Worm (Caenorhabditis elegans): Measurements from ENCODE around the gene mans-2.
A peak's percentile ranks its signal among the peaks of the same experiment; 100 is the strongest.
"Not testable (repeated sequence)": the region's sequence is repeated elsewhere in the genome, so short reads cannot be mapped to it uniquely, and the experiment has no call there.

mans-2 gene

DNA sequence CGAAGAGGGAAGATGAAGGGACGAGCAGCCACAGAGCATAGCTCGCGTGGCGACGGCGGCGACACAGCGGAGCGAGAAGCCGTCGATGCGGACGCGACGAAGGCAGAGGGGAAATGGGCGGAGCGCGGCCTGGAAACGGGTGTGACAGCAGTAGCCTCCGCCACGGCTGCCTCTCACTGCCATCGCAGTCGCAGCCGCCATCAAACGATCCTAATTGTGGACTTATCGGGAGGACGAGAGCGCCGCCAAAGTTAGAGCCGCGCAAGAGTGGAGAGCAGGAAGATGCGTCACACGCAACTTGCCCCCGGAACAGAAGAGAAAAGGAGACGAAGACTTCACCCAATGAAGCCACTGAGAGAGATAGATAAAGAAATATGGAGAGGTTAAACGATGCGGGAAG is 39.0 kb upstream of the mans-2 start (continued):
- TF ChIP-seq egl-13 (tag; optimal IDR thresholded peaks at IDR 0.05): peak; percentile 84
- TF ChIP-seq lin-14 (GFP tag; optimal IDR thresholded peaks at IDR 0.05): peak; percentile 88
- no peak for TF ChIP-seq ztf-11 (tag; optimal IDR thresholded peaks at IDR 0.05)
- peak; percentile 67 for TF ChIP-seq unc-86 (tag; optimal IDR thresholded peaks at IDR 0.05)
- TF ChIP-seq tlp-1 (tag; optimal IDR thresholded peaks at IDR 0.05): no peak
- no peak for TF ChIP-seq unc-98 (GFP tag; IDR thresholded peaks at IDR 0.05)
- no peak for TF ChIP-seq ces-1 (GFP tag; optimal IDR thresholded peaks at IDR 0.05)
- no peak for TF ChIP-seq Y116A8C.19 (tag; optimal IDR thresholded peaks at IDR 0.05; ENCODE audit: borderline replicate concordance)
- TF ChIP-seq lsy-2 (tag; optimal IDR thresholded peaks at IDR 0.05): peak in 1 of 2 experiments; percentile 3
- no peak for TF ChIP-seq nhr-28 (tag; optimal IDR thresholded peaks at IDR 0.05)
- TF ChIP-seq mdl-1 (tag; optimal IDR thresholded peaks at IDR 0.05): peak in 1 of 2 experiments; percentile 8
- TF ChIP-seq ztf-4 (tag; optimal IDR thresholded peaks at IDR 0.05): peak; percentile 9
- no peak for TF ChIP-seq nhr-90 (tag; optimal IDR thresholded peaks at IDR 0.05; ENCODE audit: poor library complexity)
- peak; percentile 70 for TF ChIP-seq fkh-8 (tag; optimal IDR thresholded peaks at IDR 0.05)
- TF ChIP-seq ets-5 (GFP tag; IDR thresholded peaks at IDR 0.05): no peak
- TF ChIP-seq C16A3.4 (tag; optimal IDR thresholded peaks at IDR 0.05): no peak
- TF ChIP-seq hlh-4 (tag; optimal IDR thresholded peaks at IDR 0.05): no peak
- TF ChIP-seq ceh-82 (tag; optimal IDR thresholded peaks at IDR 0.05): peak in 2 of 3 experiments; percentile 24 to 35
- no peak; the same call in 1 of the 2 replicates for TF ChIP-seq isw-1 (GFP tag; IDR thresholded peaks at IDR 0.05)
- TF ChIP-seq pag-3 (tag; optimal IDR thresholded peaks at IDR 0.05; ENCODE audit: borderline replicate concordance, insufficient read depth): no peak
- no peak for TF ChIP-seq elt-3 (tag; optimal IDR thresholded peaks at IDR 0.05)
- TF ChIP-seq unc-30 (tag; optimal IDR thresholded peaks at IDR 0.05): no peak
- no peak for TF ChIP-seq dpl-1 (GFP tag; optimal IDR thresholded peaks at IDR 0.05)
- no peak for TF ChIP-seq nhr-85 (tag)
- TF ChIP-seq sox-4 (tag; optimal IDR thresholded peaks at IDR 0.05): no peak
- TF ChIP-seq nhr-20 (tag; optimal IDR thresholded peaks at IDR 0.05): no peak
- TF ChIP-seq nhr-12 (tag; optimal IDR thresholded peaks at IDR 0.05): no peak
- TF ChIP-seq mef-2 (tag; optimal IDR thresholded peaks at IDR 0.05): no peak
- TF ChIP-seq egl-27 (tag; optimal IDR thresholded peaks at IDR 0.05): no peak
- peak; percentile 53 for TF ChIP-seq tbx-2 (tag; optimal IDR thresholded peaks at IDR 0.05)

DNA sequence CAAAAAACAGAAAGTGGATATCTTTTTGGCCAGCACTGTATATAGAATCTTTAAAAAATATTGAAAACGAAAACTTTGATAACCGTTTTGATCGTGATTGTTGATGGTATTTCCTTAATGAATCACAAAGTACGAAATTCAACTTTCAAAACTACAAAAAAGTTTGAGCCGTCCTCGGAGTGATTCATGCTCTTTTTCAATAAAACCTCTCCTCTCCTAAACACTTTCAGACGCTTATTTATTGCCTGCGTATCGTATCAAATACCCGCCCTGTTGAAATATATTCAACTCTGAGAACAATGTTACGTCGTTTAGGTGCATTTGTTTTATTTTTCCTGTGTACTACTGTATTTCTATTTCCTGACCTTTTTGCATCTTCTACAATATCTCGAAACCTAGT is 35.7 kb upstream of the mans-2 start:
- TF ChIP-seq sup-37 (GFP tag; optimal IDR thresholded peaks at IDR 0.05): no peak
- TF ChIP-seq Y116A8C.19 (tag; optimal IDR thresholded peaks at IDR 0.05; ENCODE audit: borderline replicate concordance): no peak
- TF ChIP-seq dsc-1 (tag; optimal IDR thresholded peaks at IDR 0.05): no peak
- TF ChIP-seq isw-1 (GFP tag; IDR thresholded peaks at IDR 0.05): no peak
- TF ChIP-seq skn-1 (tag; optimal IDR thresholded peaks at IDR 0.05): no peak
- TF ChIP-seq xbp-1 (tag; optimal IDR thresholded peaks at IDR 0.05): no peak
- no peak for TF ChIP-seq nhr-28 (tag; optimal IDR thresholded peaks at IDR 0.05)
- TF ChIP-seq mdl-1 (tag; optimal IDR thresholded peaks at IDR 0.05): no peak
- TF ChIP-seq unc-30 (tag; optimal IDR thresholded peaks at IDR 0.05): no peak
- TF ChIP-seq nhr-76 (tag; optimal IDR thresholded peaks at IDR 0.05): no peak
- TF ChIP-seq hlh-4 (tag; optimal IDR thresholded peaks at IDR 0.05): no peak
- no peak for TF ChIP-seq fkh-10 (GFP tag; optimal IDR thresholded peaks at IDR 0.05)
- TF ChIP-seq nhr-11 (tag; optimal IDR thresholded peaks at IDR 0.05): no peak
- TF ChIP-seq unc-130 (tag; optimal IDR thresholded peaks at IDR 0.05): no peak
- TF ChIP-seq nhr-84 (tag; optimal IDR thresholded peaks at IDR 0.05): no peak

DNA sequence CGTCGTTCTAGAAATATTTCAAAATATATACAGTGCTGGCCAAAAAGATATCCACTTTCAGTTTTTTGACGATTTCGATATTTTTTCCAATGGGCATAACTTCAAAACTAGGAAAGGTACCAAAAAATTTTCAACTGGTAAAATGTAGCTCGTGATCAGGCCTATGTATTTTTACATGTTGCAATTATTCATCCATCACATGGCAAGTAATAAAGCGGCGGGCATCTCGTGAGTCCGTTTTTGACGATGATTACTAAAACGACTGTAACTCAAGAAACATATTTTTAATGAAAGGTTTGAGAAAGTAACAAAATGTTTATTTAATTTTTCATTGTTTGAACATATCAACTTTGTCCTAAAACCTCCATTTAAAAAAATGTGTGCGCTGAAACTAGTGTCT is 34.7 kb upstream of the mans-2 start, which contains the start of gene F10C2.3:
F10C2.3 (plus strand) TSS at position 301 of the 400 bp plus-strand sequence.
- TF ChIP-seq unc-98 (GFP tag; IDR thresholded peaks at IDR 0.05); lin-35 (GFP tag; optimal IDR thresholded peaks at IDR 0.05); ama-1 (optimal IDR thresholded peaks at IDR 0.05): not testable (repeated sequence)
